Fruit fly (Drosophila melanogaster) whole organism, adult: Measurements from ENCODE around the gene Jhbp6.

Experiments
- CG1620 ChIP-seq: fragments of 200-800 bp; sonication (Bioruptor generic); optimal IDR thresholded peaks from 2 replicates; lab custom pipeline; 2016; ENCODE audit warnings: missing biosample characterization, missing genetic modification characterization
- CG33017 ChIP-seq: fragments of 200-800 bp; sonication (Bioruptor generic); optimal IDR thresholded peaks from 2 replicates; lab custom pipeline; 2018; ENCODE audit warnings: missing biosample characterization, mild to moderate bottlenecking, missing genetic modification characterization, moderate library complexity
- Clk ChIP-seq: fragments of 200-800 bp; sonication (Bioruptor generic); optimal IDR thresholded peaks from 2 replicates; lab custom pipeline; 2017; ENCODE audit warnings: missing biosample characterization, missing genetic modification characterization
- Crg-1 ChIP-seq: fragments of 200-800 bp; sonication (Bioruptor generic); optimal IDR thresholded peaks from 2 replicates; lab custom pipeline; 2016; ENCODE audit warnings: missing biosample characterization, missing genetic modification characterization
- Hr96 ChIP-seq: fragments of 200-800 bp; sonication (Bioruptor generic); optimal IDR thresholded peaks from 2 replicates; lab custom pipeline; 2016; ENCODE audit warnings: missing biosample characterization, missing genetic modification characterization
- bab1 ChIP-seq: fragments of 200-800 bp; sonication (Bioruptor generic); optimal IDR thresholded peaks from 3 replicates; lab custom pipeline; 2019; ENCODE audit warnings: missing biosample characterization, mild to moderate bottlenecking, missing genetic modification characterization, moderate library complexity
- kay ChIP-seq: fragments of 200-800 bp; sonication (Bioruptor generic); peaks from one replicate; lab custom pipeline; 2016; ENCODE audit warnings: missing biosample characterization, missing genetic modification characterization, borderline replicate concordance

dm6 chr3L:22724046-22724771 is 54.5 kb downstream of the Jhbp6 start:
- TF ChIP-seq Clk (GFP tag; lab: Kevin White, UChicago) (no peak), CG33017 (tag; lab: Kevin White, UChicago) (no peak), Crg-1 (GFP tag; lab: Kevin White, UChicago) (no peak), kay (GFP tag; lab: Kevin White, UChicago) (no peak), CG1620 (GFP tag; lab: Kevin White, UChicago) (no peak), Hr96 (GFP tag; lab: Kevin White, UChicago) (no peak), bab1 (GFP tag; lab: Kevin White, UChicago) (no peak)
